Worm (Caenorhabditis elegans) whole organism, young adult: Measurements from ENCODE around the gene M199.134.

Experiments
- B0035.1 ChIP-seq: sonication (generic microtip); optimal IDR thresholded peaks from 2 replicates; lab custom pipeline; 2016; ENCODE audit warnings: missing genetic modification characterization, mild to moderate bottlenecking, missing compliant biosample characterization, missing genotype, missing genetic modification reagents
- D2030.7 ChIP-seq: fragments of 200-800 bp; sonication (Bioruptor generic); IDR thresholded peaks from 2 replicates; pipeline ENCODE4 v1.3.6; 2022; ENCODE audit warnings: missing genetic modification reagents, missing genetic modification characterization, missing compliant biosample characterization
- F57C9.4 ChIP-seq: sonication (generic microtip); optimal IDR thresholded peaks from 2 replicates; lab custom pipeline; 2017; ENCODE audit warnings: mild to moderate bottlenecking, missing genetic modification characterization, missing compliant biosample characterization
- Y67H2A.10 ChIP-seq: fragments of 200-800 bp; sonication (Bioruptor generic); conservative IDR thresholded peaks from 2 replicates; pipeline ENCODE4 v1.3.6; 2022; ENCODE audit warnings: missing genetic modification reagents, missing genetic modification characterization, missing compliant biosample characterization
- Y95B8A.8 ChIP-seq: fragments of 200-800 bp; sonication (Bioruptor generic); IDR thresholded peaks from 2 replicates; pipeline ENCODE4 v1.3.6; 2022; ENCODE audit warnings: missing genetic modification reagents, missing genetic modification characterization, missing compliant biosample characterization
- ama-1 ChIP-seq, 3 experiments: fragments of 150-350 bp in 1 of 3; sonication (generic microtip) in 2 of 3; optimal IDR thresholded peaks; 2 replicates each; lab custom pipeline; 2014 to 2018; ENCODE audit warnings: missing biosample characterization in 2 of 3, missing genetic modification characterization in 2 of 3, missing genetic modification reagents in 2 of 3
- aptf-2 ChIP-seq: fragments of 200-800 bp; sonication (Bioruptor generic); conservative IDR thresholded peaks from 2 replicates; pipeline ENCODE4 v1.3.6; 2022; ENCODE audit warnings: missing genetic modification reagents, missing genetic modification characterization, missing compliant biosample characterization
- attf-6 ChIP-seq: fragments of 200-800 bp; sonication (Bioruptor generic); IDR thresholded peaks from 2 replicates; pipeline ENCODE4 v1.3.6; 2022; ENCODE audit warnings: missing genetic modification reagents, missing genetic modification characterization, missing compliant biosample characterization
- bed-2 ChIP-seq: fragments of 200-800 bp; sonication (Bioruptor generic); IDR thresholded peaks from 2 replicates; pipeline ENCODE4 v1.3.6; 2022; ENCODE audit warnings: missing genetic modification reagents, missing genetic modification characterization, missing compliant biosample characterization
- ceh-100 ChIP-seq: fragments of 200-800 bp; sonication (Bioruptor generic); IDR thresholded peaks from 2 replicates; pipeline ENCODE4 v1.3.6; 2022; ENCODE audit warnings: missing genetic modification reagents, missing genetic modification characterization, missing compliant biosample characterization
- ceh-27 ChIP-seq: fragments of 200-800 bp; sonication (Bioruptor generic); optimal IDR thresholded peaks from 2 replicates; lab custom pipeline; 2018; ENCODE audit warnings: mild to moderate bottlenecking, missing genetic modification characterization, moderate library complexity, missing compliant biosample characterization
- dox-1 ChIP-seq: fragments of 200-800 bp; sonication (Bioruptor generic); IDR thresholded peaks from 2 replicates; pipeline ENCODE4 v1.3.6; 2022; ENCODE audit warnings: missing genetic modification reagents, missing genetic modification characterization, missing compliant biosample characterization
- egl-18 ChIP-seq: fragments of 200-800 bp; sonication (Bioruptor generic); IDR thresholded peaks from 2 replicates; pipeline ENCODE4 v1.3.6; 2022; ENCODE audit warnings: missing genetic modification reagents, missing genetic modification characterization, missing compliant biosample characterization
- ekl-4 ChIP-seq: fragments of 200-800 bp; sonication (Bioruptor generic); IDR thresholded peaks from 2 replicates; pipeline ENCODE4 v1.3.6; 2022; ENCODE audit warnings: missing genetic modification reagents, missing genetic modification characterization, missing compliant biosample characterization
- ets-4 ChIP-seq: fragments of 200-800 bp; sonication (Bioruptor generic); optimal IDR thresholded peaks from 2 replicates; lab custom pipeline; 2018; ENCODE audit warnings: mild to moderate bottlenecking, missing genetic modification characterization, missing compliant biosample characterization
- lsy-27 ChIP-seq: sonication (generic microtip); optimal IDR thresholded peaks from 2 replicates; lab custom pipeline; 2017; ENCODE audit warnings: missing genetic modification characterization, mild to moderate bottlenecking, missing compliant biosample characterization, antibody characterized with exemption, missing genotype, borderline replicate concordance; ENCODE audit not compliant: insufficient read depth
- mcd-1 ChIP-seq: fragments of 200-800 bp; sonication (Bioruptor generic); IDR thresholded peaks from 2 replicates; pipeline ENCODE4 v1.3.6; 2022; ENCODE audit warnings: missing genetic modification reagents, missing genetic modification characterization, missing compliant biosample characterization
- mel-28 ChIP-seq: sonication (generic microtip); optimal IDR thresholded peaks from 2 replicates; lab custom pipeline; 2016; ENCODE audit warnings: borderline replicate concordance, mild to moderate bottlenecking, missing genetic modification characterization, missing compliant biosample characterization
- mxl-1 ChIP-seq: sonication (generic microtip); optimal IDR thresholded peaks from 2 replicates; lab custom pipeline; 2016; ENCODE audit warnings: missing genetic modification characterization, missing compliant biosample characterization
- nfyb-1 ChIP-seq: fragments of 200-800 bp; sonication (Bioruptor generic); IDR thresholded peaks from 2 replicates; pipeline ENCODE4 v1.3.6; 2022; ENCODE audit warnings: missing genetic modification reagents, missing genetic modification characterization, missing compliant biosample characterization
- rcor-1 ChIP-seq: fragments of 200-800 bp; sonication (Bioruptor generic); IDR thresholded peaks from 2 replicates; pipeline ENCODE4 v1.3.6; 2022; ENCODE audit warnings: missing genetic modification reagents, missing genetic modification characterization, missing compliant biosample characterization
- rec-8 ChIP-seq, 2 experiments: sonication (generic microtip); optimal IDR thresholded peaks; 2 replicates each; lab custom pipeline; 2016; ENCODE audit warnings: mild to moderate bottlenecking in 2 of 2, missing genetic modification characterization in 2 of 2, missing genetic modification reagents in 2 of 2, missing genotype in 2 of 2, missing biosample characterization in 1 of 2, missing compliant biosample characterization in 1 of 2, moderate library complexity in 1 of 2
- repo-1 ChIP-seq: sonication (generic microtip); optimal IDR thresholded peaks from 2 replicates; lab custom pipeline; 2017; ENCODE audit warnings: mild to moderate bottlenecking, missing genetic modification characterization, missing compliant biosample characterization
- sdz-38 ChIP-seq: sonication (generic microtip); optimal IDR thresholded peaks from 2 replicates; lab custom pipeline; 2016; ENCODE audit warnings: missing genotype, missing genetic modification characterization, missing compliant biosample characterization
- snpc-4 ChIP-seq, 5 experiments: fragments of 150-350 bp in 1 of 5; sonication (generic microtip) in 4 of 5; optimal IDR thresholded peaks; 2 replicates each; lab custom pipeline; 2014 to 2018; ENCODE audit warnings: missing genetic modification characterization in 5 of 5, missing biosample characterization in 3 of 5, antibody characterized with exemption in 2 of 5, mild to moderate bottlenecking in 2 of 5, missing compliant biosample characterization in 2 of 5, missing genotype in 2 of 5, moderate library complexity in 2 of 5, missing genetic modification reagents in 1 of 5
- somi-1 ChIP-seq: fragments of 200-800 bp; sonication (Bioruptor generic); optimal IDR thresholded peaks from 2 replicates; lab custom pipeline; 2018; ENCODE audit warnings: mild to moderate bottlenecking, missing genetic modification characterization, missing compliant biosample characterization
- tbp1 ChIP-seq: fragments of 200-800 bp; sonication (Bioruptor generic); optimal IDR thresholded peaks from 2 replicates; lab custom pipeline; 2018; ENCODE audit warnings: mild to moderate bottlenecking, missing genetic modification characterization, missing compliant biosample characterization
- ztf-26 ChIP-seq: sonication (generic microtip); optimal IDR thresholded peaks from 2 replicates; lab custom pipeline; 2017; ENCODE audit warnings: missing genetic modification characterization, missing compliant biosample characterization

M199.134 gene

DNA sequence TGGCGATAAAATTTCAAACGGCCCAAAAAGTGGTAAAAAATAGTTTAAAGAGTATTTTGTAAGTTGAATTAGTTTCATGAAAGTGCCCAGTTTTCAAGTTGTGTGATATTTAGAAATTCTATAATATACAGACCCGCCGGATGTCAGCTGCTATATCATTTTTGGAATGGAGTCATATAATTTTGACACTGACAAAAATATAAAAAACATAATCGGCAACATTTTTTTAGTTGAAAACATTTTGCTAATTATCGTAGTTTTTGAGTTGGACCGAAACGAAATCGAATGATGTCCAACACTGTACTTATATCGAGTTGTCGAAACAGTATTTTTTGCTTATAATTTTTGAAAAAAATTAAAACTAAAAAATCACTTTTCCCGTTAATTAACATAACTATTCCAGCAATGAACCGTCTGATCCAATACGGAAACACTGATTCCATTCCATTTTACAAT, 9.8 kb downstream of the M199.134 start, which contains the start of gene srt-44:
srt-44 (plus strand) TSS at position 406 of the 456 bp plus-strand sequence.
- TF ChIP-seq D2030.7 (GFP tag; lab: Robert Waterston, UW) (no peak), snpc-4 (GFP tag; optimal IDR thresholded peaks at IDR 0.05; lab: Kevin White, UChicago) (no peak), snpc-4 (tag; optimal IDR thresholded peaks at IDR 0.05; lab: Kevin White, UChicago) (peak in 1 of 4 experiments; percentile 50), bed-2 (GFP tag; lab: Robert Waterston, UW) (no peak), ets-4 (GFP tag; lab: Kevin White, UChicago) (no peak), egl-18 (no peak), ceh-100 (GFP tag; lab: Robert Waterston, UW) (no peak)

- TF ChIP-seq nfyb-1 (GFP tag; lab: Robert Waterston, UW) (no peak), Y67H2A.10 (GFP tag; lab: Robert Waterston, UW) (no peak), tbp1 (GFP tag; lab: Kevin White, UChicago) (no peak), repo-1 (tag; lab: Kevin White, UChicago) (no peak), ets-4 (GFP tag; lab: Kevin White, UChicago) (no peak), Y95B8A.8 (GFP tag; lab: Robert Waterston, UW) (no peak), B0035.1 (tag; lab: Kevin White, UChicago) (no peak), rcor-1 (GFP tag; lab: Robert Waterston, UW) (no peak)
These were observed 14.7 kb downstream of the M199.134 start, which contains the start of gene srt-49 for ce11 chrIV:15098294-15098693. Gene srt-49, minus strand, starts transcription at chrIV:15098394.

ce11 chrIV:15074392-15074791, 38.6 kb downstream of the M199.134 start, which contains the start of gene srt-50:
Gene srt-50, plus strand, starts transcription at chrIV:15074692.
- TF ChIP-seq F57C9.4 (no peak), aptf-2 (GFP tag; lab: Robert Waterston, UW) (no peak), sdz-38 (tag; lab: Kevin White, UChicago) (no peak), ama-1 (optimal IDR thresholded peaks at IDR 0.05; lab: Kevin White, UChicago) (no peak), ama-1 (GFP tag; optimal IDR thresholded peaks at IDR 0.05; lab: Kevin White, UChicago) (no peak), bed-2 (GFP tag; lab: Robert Waterston, UW) (no peak), attf-6 (GFP tag; lab: Robert Waterston, UW) (no peak), B0035.1 (tag; lab: Kevin White, UChicago) (no peak), mel-28 (tag; lab: Kevin White, UChicago) (no peak), somi-1 (GFP tag; lab: Kevin White, UChicago) (no peak), ceh-27 (GFP tag; lab: Kevin White, UChicago) (no peak), mcd-1 (no peak), mxl-1 (tag; lab: Kevin White, UChicago) (no peak), ztf-26 (tag; lab: Kevin White, UChicago) (no peak)
- TF ChIP-seq, all 124 proteins: peak for 0

- TF ChIP-seq ekl-4 (GFP tag; lab: Robert Waterston, UW) (no peak), dox-1 (GFP tag; lab: Robert Waterston, UW) (no peak), rec-8 (tag; optimal IDR thresholded peaks at IDR 0.05; lab: Kevin White, UChicago) (no peak), ets-4 (GFP tag; lab: Kevin White, UChicago) (no peak)
These were observed 44.2 kb downstream of the M199.134 start, which contains the start of gene srt-48 for ce11 chrIV:15068818-15069217. Gene srt-48, minus strand, starts transcription at chrIV:15068918.

DNA sequence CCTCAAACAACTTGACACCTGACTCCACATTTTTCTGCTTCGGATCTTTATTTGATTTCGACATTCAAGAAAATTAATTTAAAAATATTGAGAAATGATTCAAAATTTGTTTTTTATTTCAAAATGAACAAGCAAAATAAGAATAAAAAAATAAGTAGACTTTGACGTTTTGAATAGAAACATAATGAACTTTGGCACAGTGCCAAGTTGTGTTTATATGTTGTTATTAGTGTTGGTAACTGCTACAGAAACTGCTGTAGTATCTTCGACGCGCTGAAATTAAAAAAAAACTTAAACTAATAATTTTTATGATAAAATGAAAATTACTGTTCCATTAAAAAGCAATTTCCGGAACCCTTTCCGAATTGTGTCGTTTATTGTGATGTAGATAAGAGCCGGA, 47.4 kb downstream of the M199.134 start, which contains the start of gene Y41E3.18:
Y41E3.18 (minus strand) TSS at position 101 of the 400 bp plus-strand sequence.
- no peak for TF ChIP-seq lsy-27 (tag; lab: Kevin White, UChicago)
